Fruit fly (Drosophila melanogaster): Measurements from ENCODE around the gene Eato.

The Eato gene

dm6 chr2L:13839744-13840151 is 55.9 kb downstream of the Eato start (continued):
- TF ChIP-seq dl (GFP tag; optimal IDR thresholded peaks at IDR 0.05; ENCODE audit: insufficient read depth in 1 of 2, partially characterized antibody in 2 of 2) (no peak), Jra (GFP tag; optimal IDR thresholded peaks at IDR 0.05) (peak; percentile 76), HLH106 (tag; optimal IDR thresholded peaks at IDR 0.05) (peak; percentile 91), Vsx2 (GFP tag; optimal IDR thresholded peaks at IDR 0.05; ENCODE audit: partially characterized antibody) (no peak)
